Fruit fly (Drosophila melanogaster): ENCODE data around the gene Tcs5.

The Tcs5 gene

dm6 chr3L:5139312-5139711 is at the start of gene Tcs5, which contains the start of gene CHMP2B (continued):
- TF ChIP-seq kah (GFP tag; optimal IDR thresholded peaks at IDR 0.05) (peak; percentile 98), CG6683 (GFP tag; optimal IDR thresholded peaks at IDR 0.05) (peak; percentile 97), CG10366 (GFP tag; IDR thresholded peaks at IDR 0.05) (peak; percentile 100), slou (GFP tag; optimal IDR thresholded peaks at IDR 0.05) (peak; percentile 99), ara (GFP tag; IDR thresholded peaks at IDR 0.05) (peak; percentile 100), Sox102F (GFP tag; optimal IDR thresholded peaks at IDR 0.05) (peak; percentile 100), Dfd (GFP tag; optimal IDR thresholded peaks at IDR 0.05) (no peak), cwo (GFP tag; optimal IDR thresholded peaks at IDR 0.05) (peak; percentile 98), Sox100B (GFP tag; optimal IDR thresholded peaks at IDR 0.05) (peak; percentile 98), gfzf (GFP tag; optimal IDR thresholded peaks at IDR 0.05) (peak; percentile 44), dan (GFP tag; IDR thresholded peaks at IDR 0.05) (peak; percentile 100), Deaf1 (tag; optimal IDR thresholded peaks at IDR 0.05) (peak; percentile 90), CG2116 (GFP tag; optimal IDR thresholded peaks at IDR 0.05) (peak; percentile 94), Aef1 (GFP tag; IDR thresholded peaks at IDR 0.05) (peak; percentile 100), p53 (GFP tag; optimal IDR thresholded peaks at IDR 0.05) (peak; percentile 98), CG16815 (GFP tag; optimal IDR thresholded peaks at IDR 0.05) (peak; percentile 100), row (GFP tag; IDR thresholded peaks at IDR 0.05) (peak; percentile 100), wor (GFP tag; IDR thresholded peaks at IDR 0.05) (peak; percentile 100), bab2 (GFP tag; optimal IDR thresholded peaks at IDR 0.05) (peak; percentile 100), CG12299 (tag; optimal IDR thresholded peaks at IDR 0.05) (peak; percentile 99), trem (tag; optimal IDR thresholded peaks at IDR 0.05) (peak; percentile 97), CG12769 (tag; optimal IDR thresholded peaks at IDR 0.05) (peak; percentile 100), Gug (GFP tag; IDR thresholded peaks at IDR 0.05) (peak; percentile 100), Optix (GFP tag; IDR thresholded peaks at IDR 0.05) (peak; percentile 100), fru (optimal IDR thresholded peaks at IDR 0.05) (no peak), insv (GFP tag; optimal IDR thresholded peaks at IDR 0.05) (peak; percentile 79 to 89), CG15696 (tag; optimal IDR thresholded peaks at IDR 0.05) (peak; percentile 100), bcd (GFP tag; optimal IDR thresholded peaks at IDR 0.05) (peak; percentile 100), crc (GFP tag; optimal IDR thresholded peaks at IDR 0.05) (peak; percentile 99), hb (GFP tag; IDR thresholded peaks at IDR 0.05; ENCODE audit: partially characterized antibody) (no peak), CG12104 (GFP tag; optimal IDR thresholded peaks at IDR 0.05) (peak; percentile 99), Eip74EF (GFP tag; optimal IDR thresholded peaks at IDR 0.05) (peak in 1 of 2 experiments; percentile 92), rib (GFP tag; IDR thresholded peaks at IDR 0.05) (peak; percentile 100), CG8388 (GFP tag; optimal IDR thresholded peaks at IDR 0.05) (peak; percentile 99), Drgx (GFP tag; IDR thresholded peaks at IDR 0.05) (peak; percentile 100), Mes4 (GFP tag; optimal IDR thresholded peaks at IDR 0.05) (peak; percentile 99), slbo (GFP tag; IDR thresholded peaks at IDR 0.05) (peak; percentile 100), CG2202 (tag; optimal IDR thresholded peaks at IDR 0.05) (peak; percentile 100), CG5180 (GFP tag; optimal IDR thresholded peaks at IDR 0.05) (peak; percentile 90), dmrt99B (tag; optimal IDR thresholded peaks at IDR 0.05) (peak; percentile 99), so (GFP tag; IDR thresholded peaks at IDR 0.05) (peak; percentile 100), CG15073 (GFP tag; optimal IDR thresholded peaks at IDR 0.05) (peak; percentile 95), CG5245 (GFP tag; optimal IDR thresholded peaks at IDR 0.05) (peak; percentile 100), CG17912 (GFP tag; optimal IDR thresholded peaks at IDR 0.05) (peak; percentile 99), CG2120 (GFP tag; optimal IDR thresholded peaks at IDR 0.05) (peak; percentile 100), prd (optimal IDR thresholded peaks at IDR 0.05) (no peak), prd (GFP tag; IDR thresholded peaks at IDR 0.05) (peak; percentile 100), H2.0 (GFP tag; IDR thresholded peaks at IDR 0.05) (peak; percentile 100), CG10209 (GFP tag; optimal IDR thresholded peaks at IDR 0.05) (peak; percentile 100), salm (tag; optimal IDR thresholded peaks at IDR 0.05) (peak; percentile 99), CG11398 (GFP tag; optimal IDR thresholded peaks at IDR 0.05) (peak; percentile 99), CG34376 (GFP tag; optimal IDR thresholded peaks at IDR 0.05) (peak; percentile 99)

Data from whole organism, embryonic.